Fruit fly (Drosophila melanogaster) whole organism, embryonic: ENCODE data around the gene MRG15.

ENCODE experiments used
- ATbp ChIP-seq: fragments of 200-800 bp; sonication (Bioruptor generic); optimal IDR thresholded peaks from 2 replicates; lab custom pipeline; 2017; ENCODE audit warnings: missing biosample characterization, mild to moderate bottlenecking, missing genetic modification characterization, missing genetic modification reagents
- Bteb2 ChIP-seq: fragments of 200-800 bp; sonication (Bioruptor generic); optimal IDR thresholded peaks from 2 replicates; lab custom pipeline; 2016; ENCODE audit warnings: missing biosample characterization, missing genetic modification characterization
- CG10209 ChIP-seq: fragments of 200-800 bp; sonication (Bioruptor generic); optimal IDR thresholded peaks from 3 replicates; lab custom pipeline; 2017; ENCODE audit warnings: missing biosample characterization, mild to moderate bottlenecking, missing genetic modification characterization, missing genetic modification reagents
- CG10979 ChIP-seq: fragments of 200-800 bp; sonication (Bioruptor generic); optimal IDR thresholded peaks from 2 replicates; lab custom pipeline; 2018; ENCODE audit warnings: missing biosample characterization, mild to moderate bottlenecking, missing genetic modification characterization, moderate library complexity
- CG13296 ChIP-seq: fragments of 200-800 bp; sonication (Bioruptor generic); optimal IDR thresholded peaks from 3 replicates; lab custom pipeline; 2018; ENCODE audit warnings: missing biosample characterization, mild to moderate bottlenecking, missing genetic modification characterization
- CG13424 ChIP-seq: fragments of 200-800 bp; sonication (Bioruptor generic); optimal IDR thresholded peaks from 2 replicates; lab custom pipeline; 2019; ENCODE audit warnings: missing biosample characterization, mild to moderate bottlenecking, missing genetic modification characterization, moderate library complexity
- CG14441 ChIP-seq: fragments of 200-800 bp; sonication (Bioruptor generic); IDR thresholded peaks from 2 replicates; pipeline ENCODE4 v1.3.6; 2022; ENCODE audit warnings: missing biosample characterization, missing genetic modification characterization
- CG14710 ChIP-seq: fragments of 200-800 bp; sonication (Bioruptor generic); optimal IDR thresholded peaks from 3 replicates; lab custom pipeline; 2019; ENCODE audit warnings: missing biosample characterization, mild to moderate bottlenecking, missing genetic modification characterization, moderate library complexity
- CG14965 ChIP-seq: fragments of 200-800 bp; sonication (Bioruptor generic); optimal IDR thresholded peaks from 2 replicates; lab custom pipeline; 2016; ENCODE audit warnings: missing biosample characterization, missing genetic modification characterization, borderline replicate concordance
- CG15696 ChIP-seq: fragments of 200-800 bp; sonication (Bioruptor generic); optimal IDR thresholded peaks from 2 replicates; lab custom pipeline; 2019; ENCODE audit warnings: missing biosample characterization, mild to moderate bottlenecking, missing genetic modification characterization, moderate library complexity
- CG16815 ChIP-seq: fragments of 200-800 bp; sonication (Bioruptor generic); optimal IDR thresholded peaks from 3 replicates; lab custom pipeline; 2017; ENCODE audit warnings: missing biosample characterization, mild to moderate bottlenecking, missing genetic modification characterization
- CG2129 ChIP-seq: fragments of 200-800 bp; sonication (Bioruptor generic); IDR thresholded peaks from 2 replicates; pipeline ENCODE4 v1.3.6; 2022; ENCODE audit warnings: missing biosample characterization, missing genetic modification characterization; ENCODE audit not compliant: partially characterized antibody
- CG30020 ChIP-seq: fragments of 200-800 bp; optimal IDR thresholded peaks from 2 replicates; lab custom pipeline; 2019; ENCODE audit warnings: missing biosample characterization, mild to moderate bottlenecking, missing genetic modification characterization, moderate library complexity
- CG30403 ChIP-seq: fragments of 200-800 bp; sonication (Bioruptor generic); optimal IDR thresholded peaks from 3 replicates; lab custom pipeline; 2016; ENCODE audit warnings: missing biosample characterization, missing genetic modification characterization
- CG3726 ChIP-seq: fragments of 200-800 bp; sonication (Bioruptor generic); IDR thresholded peaks from 3 replicates; pipeline ENCODE4, ENCODE4 v1.3.6; 2022; ENCODE audit warnings: missing biosample characterization, missing genetic modification characterization
- CG6654 ChIP-seq: fragments of 200-800 bp; sonication (Bioruptor generic); optimal IDR thresholded peaks from 2 replicates; lab custom pipeline; 2017; ENCODE audit warnings: missing biosample characterization, mild to moderate bottlenecking, missing genetic modification characterization
- CG6765 ChIP-seq: fragments of 200-800 bp; sonication (Bioruptor generic); optimal IDR thresholded peaks from 3 replicates; lab custom pipeline; 2017; ENCODE audit warnings: missing biosample characterization, mild to moderate bottlenecking, missing genetic modification characterization
- CG7556 ChIP-seq: fragments of 200-800 bp; sonication (Bioruptor generic); optimal IDR thresholded peaks from 2 replicates; lab custom pipeline; 2017; ENCODE audit warnings: missing biosample characterization, mild to moderate bottlenecking, missing genetic modification characterization
- CG8478 ChIP-seq: fragments of >200 bp; optimal IDR thresholded peaks from 2 replicates; lab custom pipeline; 2018
- CG8765 ChIP-seq: fragments of 200-800 bp; sonication (Bioruptor generic); IDR thresholded peaks from 2 replicates; pipeline ENCODE4 v1.3.6; 2022; ENCODE audit warnings: missing biosample characterization, missing genetic modification characterization
- Camta ChIP-seq: fragments of 200-800 bp; sonication (Bioruptor generic); optimal IDR thresholded peaks from 2 replicates; lab custom pipeline; 2016; ENCODE audit warnings: missing biosample characterization, missing genetic modification characterization
- CrebB ChIP-seq: fragments of 200-800 bp; sonication (Bioruptor generic); optimal IDR thresholded peaks from 3 replicates; lab custom pipeline; 2018; ENCODE audit warnings: missing biosample characterization, mild to moderate bottlenecking, missing genetic modification characterization
- Deaf1 ChIP-seq: fragments of 200-800 bp; optimal IDR thresholded peaks from 3 replicates; lab custom pipeline; 2019; ENCODE audit warnings: missing biosample characterization, mild to moderate bottlenecking, missing genetic modification characterization, moderate library complexity
- E2f2 ChIP-seq: fragments of 200-800 bp; sonication (Bioruptor generic); IDR thresholded peaks from 2 replicates; pipeline ENCODE4 v1.3.6; 2022; ENCODE audit warnings: missing biosample characterization, missing genetic modification characterization
- Fer2 ChIP-seq: fragments of 200-800 bp; sonication (Bioruptor generic); optimal IDR thresholded peaks from 2 replicates; lab custom pipeline; 2018; ENCODE audit warnings: missing biosample characterization, mild to moderate bottlenecking, missing genetic modification characterization, moderate library complexity
- Hand ChIP-seq: fragments of 200-800 bp; sonication (Bioruptor generic); optimal IDR thresholded peaks from 2 replicates; lab custom pipeline; 2017; ENCODE audit warnings: mild to moderate bottlenecking, missing biosample characterization, missing genetic modification reagents, missing genetic modification characterization
- Hey ChIP-seq: fragments of 200-800 bp; sonication (Bioruptor generic); optimal IDR thresholded peaks from 3 replicates; lab custom pipeline; 2018; ENCODE audit warnings: missing biosample characterization, mild to moderate bottlenecking, missing genetic modification characterization
- Hsf ChIP-seq: fragments of 200-800 bp; sonication (Bioruptor generic); optimal IDR thresholded peaks from 3 replicates; lab custom pipeline; 2016; ENCODE audit warnings: missing biosample characterization, missing genetic modification characterization
- Mrtf ChIP-seq: fragments of 200-800 bp; sonication (Bioruptor generic); IDR thresholded peaks from 3 replicates; pipeline ENCODE4 v1.3.6; 2022; ENCODE audit warnings: missing biosample characterization, missing genetic modification characterization
- PHDP ChIP-seq: fragments of 200-800 bp; sonication (Bioruptor generic); optimal IDR thresholded peaks from 3 replicates; lab custom pipeline; 2018; ENCODE audit warnings: missing biosample characterization, mild to moderate bottlenecking, missing genetic modification characterization, moderate library complexity
- Six4 ChIP-seq: fragments of 200-800 bp; sonication (Bioruptor generic); optimal IDR thresholded peaks from 2 replicates; lab custom pipeline; 2016; ENCODE audit warnings: missing biosample characterization, missing genetic modification characterization
- Sox102F ChIP-seq: fragments of 200-800 bp; sonication (Bioruptor generic); optimal IDR thresholded peaks from 2 replicates; lab custom pipeline; 2018; ENCODE audit warnings: missing biosample characterization, mild to moderate bottlenecking, missing genetic modification characterization, moderate library complexity
- Sry-β ChIP-seq: fragments of 200-800 bp; sonication (Bioruptor generic); optimal IDR thresholded peaks from 2 replicates; lab custom pipeline; 2018; ENCODE audit warnings: missing biosample characterization, mild to moderate bottlenecking, missing genetic modification characterization, moderate library complexity
- Xbp1 ChIP-seq: fragments of 200-800 bp; sonication (Bioruptor generic); optimal IDR thresholded peaks from 3 replicates; lab custom pipeline; 2016; ENCODE audit warnings: missing biosample characterization, mild to moderate bottlenecking, missing genetic modification characterization
- dan ChIP-seq: fragments of 200-800 bp; sonication (Bioruptor generic); IDR thresholded peaks from 2 replicates; pipeline ENCODE4 v1.3.6; 2022; ENCODE audit warnings: missing biosample characterization, missing genetic modification characterization
- dmrt11E ChIP-seq: fragments of 200-800 bp; sonication (Bioruptor generic); optimal IDR thresholded peaks from 3 replicates; lab custom pipeline; 2018; ENCODE audit warnings: missing biosample characterization, mild to moderate bottlenecking, missing genetic modification characterization, moderate library complexity
- gem ChIP-seq: fragments of 200-800 bp; sonication (Bioruptor generic); optimal IDR thresholded peaks from 2 replicates; lab custom pipeline; 2019; ENCODE audit warnings: missing biosample characterization, mild to moderate bottlenecking, missing genetic modification characterization, moderate library complexity
- h ChIP-seq: fragments of >200 bp; optimal IDR thresholded peaks from 2 replicates; lab custom pipeline; 2017
- kah ChIP-seq: fragments of 200-800 bp; sonication (Bioruptor generic); optimal IDR thresholded peaks from 2 replicates; lab custom pipeline; 2018; ENCODE audit warnings: missing biosample characterization, mild to moderate bottlenecking, missing genetic modification characterization
- ken ChIP-seq: fragments of 200-800 bp; sonication (Bioruptor generic); IDR thresholded peaks from 3 replicates; pipeline ENCODE4 v1.3.6; 2022; ENCODE audit warnings: missing biosample characterization, missing genetic modification characterization
- lab ChIP-seq: fragments of 200-800 bp; sonication (Bioruptor generic); optimal IDR thresholded peaks from 3 replicates; lab custom pipeline; 2017; ENCODE audit warnings: missing biosample characterization, missing genetic modification characterization, mild to moderate bottlenecking, moderate library complexity, missing genetic modification reagents
- luna ChIP-seq: fragments of 200-800 bp; sonication (Bioruptor generic); optimal IDR thresholded peaks from 2 replicates; lab custom pipeline; 2016; ENCODE audit warnings: missing biosample characterization, missing genetic modification characterization
- maf-S ChIP-seq: fragments of 200-800 bp; sonication (Bioruptor generic); optimal IDR thresholded peaks from 2 replicates; lab custom pipeline; 2016; ENCODE audit warnings: missing biosample characterization, missing genetic modification characterization
- nau ChIP-seq: fragments of 200-800 bp; sonication (Bioruptor generic); optimal IDR thresholded peaks from 3 replicates; lab custom pipeline; 2017; ENCODE audit warnings: missing biosample characterization, mild to moderate bottlenecking, missing genetic modification characterization, missing genetic modification reagents
- pzg ChIP-seq: fragments of 200-800 bp; sonication (Bioruptor generic); optimal IDR thresholded peaks from 3 replicates; lab custom pipeline; 2018; ENCODE audit warnings: missing biosample characterization, mild to moderate bottlenecking, missing genetic modification characterization, moderate library complexity
- scrt ChIP-seq: fragments of 200-800 bp; sonication (Bioruptor generic); optimal IDR thresholded peaks from 2 replicates; lab custom pipeline; 2018; ENCODE audit warnings: missing biosample characterization, mild to moderate bottlenecking, missing genetic modification characterization, moderate library complexity
- sima ChIP-seq: fragments of 200-800 bp; sonication (Bioruptor generic); optimal IDR thresholded peaks from 2 replicates; lab custom pipeline; 2016; ENCODE audit warnings: missing biosample characterization, missing genetic modification characterization
- sob ChIP-seq: fragments of 200-800 bp; sonication (Bioruptor generic); IDR thresholded peaks from 2 replicates; pipeline ENCODE4 v1.3.6; 2022; ENCODE audit warnings: missing biosample characterization, missing genetic modification characterization
- tin ChIP-seq: fragments of 200-800 bp; sonication (Bioruptor generic); optimal IDR thresholded peaks from 3 replicates; lab custom pipeline; 2016; ENCODE audit warnings: missing biosample characterization, missing genetic modification characterization
- trh ChIP-seq: fragments of 200-800 bp; sonication (Bioruptor generic); optimal IDR thresholded peaks from 2 replicates; lab custom pipeline; 2016; ENCODE audit warnings: missing biosample characterization, missing genetic modification characterization
- usp ChIP-seq: fragments of >200 bp; optimal IDR thresholded peaks from 2 replicates; lab custom pipeline; 2017; ENCODE audit warnings: missing biosample characterization, missing genetic modification characterization

Gene MRG15

DNA sequence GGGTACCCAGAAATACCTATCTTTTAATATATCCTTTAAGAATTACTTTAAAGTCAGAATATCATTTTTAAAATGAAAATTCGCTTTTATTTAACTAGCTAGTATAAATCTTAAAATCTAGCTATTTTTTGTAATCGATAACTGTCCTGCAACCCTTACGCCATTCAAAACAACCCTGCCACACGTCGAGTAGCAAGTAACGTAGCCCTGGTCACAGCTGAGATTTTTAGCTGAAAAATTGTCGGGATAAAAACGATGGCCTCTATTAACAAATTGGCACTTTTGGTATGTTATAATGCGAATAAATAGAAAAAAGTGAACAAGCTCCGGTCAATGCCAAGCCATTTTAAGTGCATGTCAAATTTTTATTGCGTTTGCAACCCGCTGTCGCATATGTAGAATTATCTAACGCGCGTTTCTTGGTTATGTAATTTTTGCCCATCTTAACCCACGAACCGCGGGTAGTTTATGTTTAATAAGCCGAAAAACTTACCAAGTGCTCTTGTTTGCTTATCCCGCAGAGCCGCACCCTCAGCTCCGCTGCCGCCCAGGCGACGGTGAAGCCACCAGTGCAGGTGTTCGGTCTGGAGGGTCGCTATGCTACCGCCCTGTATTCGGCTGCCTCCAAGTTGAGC, 12.4 kb downstream of the MRG15 start, which contains the start of gene ATPsynO (continued):
- peak; percentile 41; the same call in 1 of the 2 replicates for TF ChIP-seq E2f2 (GFP tag; lab: Robert Waterston, UW)
- TF ChIP-seq CG14965, result no peak
- TF ChIP-seq Bteb2 (GFP tag; lab: Kevin White, UChicago), result no peak
- TF ChIP-seq PHDP, result peak; percentile 14
- no peak for TF ChIP-seq maf-S (GFP tag; lab: Kevin White, UChicago)
- peak; percentile 53 for TF ChIP-seq CG14710 (tag; lab: Kevin White, UChicago)
- TF ChIP-seq ATbp, result no peak
- TF ChIP-seq tin (GFP tag; lab: Kevin White, UChicago), result peak; percentile 11
- TF ChIP-seq CG30403, result peak; percentile 17
- no peak for TF ChIP-seq gem (tag; lab: Kevin White, UChicago)
- TF ChIP-seq CG15696 (tag; lab: Kevin White, UChicago), result no peak
- no peak for TF ChIP-seq CG16815 (GFP tag; lab: Kevin White, UChicago)
- peak; percentile 14 for TF ChIP-seq Hsf (GFP tag; lab: Kevin White, UChicago)
- no peak for TF ChIP-seq luna (GFP tag; lab: Kevin White, UChicago)
- peak; percentile 11 for TF ChIP-seq CrebB (tag; lab: Kevin White, UChicago)
- no peak for TF ChIP-seq CG14441 (GFP tag; lab: Robert Waterston, UW)
- peak; percentile 35 for TF ChIP-seq Xbp1 (GFP tag; lab: Kevin White, UChicago)
- no peak for TF ChIP-seq Six4 (GFP tag; lab: Kevin White, UChicago)
- TF ChIP-seq sima (GFP tag; lab: Kevin White, UChicago), result no peak
- TF ChIP-seq lab (GFP tag; lab: Kevin White, UChicago), result no peak
- TF ChIP-seq dan, result no peak
- peak; percentile 26 for TF ChIP-seq CG13296 (GFP tag; lab: Kevin White, UChicago)
- no peak for TF ChIP-seq Hey
- TF ChIP-seq Sox102F (GFP tag; lab: Kevin White, UChicago), result no peak
- no peak for TF ChIP-seq CG6654 (GFP tag; lab: Kevin White, UChicago)
- TF ChIP-seq dmrt11E (tag; lab: Kevin White, UChicago), result peak; percentile 26
- TF ChIP-seq Sry-β, result peak; percentile 86
- no peak for TF ChIP-seq sob (GFP tag; lab: Robert Waterston, UW)
- no peak for TF ChIP-seq ken
- no peak for TF ChIP-seq scrt (GFP tag; lab: Kevin White, UChicago)
- no peak for TF ChIP-seq Mrtf
- no peak for TF ChIP-seq CG8765
- TF ChIP-seq CG8478 (lab: Kevin White, UChicago), result no peak
- no peak for TF ChIP-seq trh (GFP tag; lab: Kevin White, UChicago)
- peak; percentile 26 for TF ChIP-seq CG13424 (tag; lab: Kevin White, UChicago)
- TF ChIP-seq CG2129, result no peak
- TF ChIP-seq Hand (GFP tag; lab: Kevin White, UChicago), result no peak
- TF ChIP-seq CG6765, result no peak
- no peak for TF ChIP-seq usp (GFP tag; lab: Kevin White, UChicago)
- TF ChIP-seq CG10209, result no peak
- TF ChIP-seq CG10979, result peak; percentile 0
- no peak for TF ChIP-seq Camta (GFP tag; lab: Kevin White, UChicago)
- no peak for TF ChIP-seq Fer2 (tag; lab: Kevin White, UChicago)
- TF ChIP-seq nau (GFP tag; lab: Kevin White, UChicago), result no peak
- TF ChIP-seq h (lab: Kevin White, UChicago), result no peak
- TF ChIP-seq Deaf1 (tag; lab: Kevin White, UChicago), result no peak
- no peak for TF ChIP-seq kah (GFP tag; lab: Kevin White, UChicago)
- TF ChIP-seq CG30020, result peak; percentile 60
- TF ChIP-seq CG3726 (GFP tag; lab: Robert Waterston, UW), result no peak
- TF ChIP-seq CG7556 (GFP tag; lab: Kevin White, UChicago), result no peak
- TF ChIP-seq pzg, result peak; percentile 87
